Worm (Caenorhabditis elegans) whole organism, L1 larva: ENCODE data around the gene F52G3.8.

Source experiments
- efl-1 ChIP-seq, 4 experiments: fragments of 150-350 bp; optimal IDR thresholded peaks in 3 of 4; peaks in 1 of 4; 1 replicate in 1 of 4; 2 replicates in 3 of 4; lab custom pipeline; 2014; ENCODE audit warnings: missing biosample characterization in 2 of 4, missing genetic modification characterization in 2 of 4, missing genetic modification reagents in 2 of 4
- elt-2 ChIP-seq: sonication (generic microtip); optimal IDR thresholded peaks from 2 replicates; lab custom pipeline; 2016; ENCODE audit warnings: missing genetic modification characterization, mild to moderate bottlenecking, inconsistent platforms, missing compliant biosample characterization, missing genetic modification reagents
- grh-1 ChIP-seq: fragments of 200-800 bp; sonication (Bioruptor generic); IDR thresholded peaks from 2 replicates; pipeline ENCODE4 v1.3.6; 2022; ENCODE audit warnings: missing genetic modification reagents, missing genetic modification characterization, missing compliant biosample characterization
- jun-1 ChIP-seq: fragments of 150-350 bp; optimal IDR thresholded peaks from 2 replicates; lab custom pipeline; 2014; ENCODE audit warnings: missing biosample characterization, missing genetic modification reagents, missing genetic modification characterization
- nhr-12 ChIP-seq: sonication (generic microtip); optimal IDR thresholded peaks from 2 replicates; lab custom pipeline; 2017; ENCODE audit warnings: missing biosample characterization, missing genetic modification characterization
- nhr-237 ChIP-seq: fragments of 150-350 bp; optimal IDR thresholded peaks from 2 replicates; lab custom pipeline; 2014; ENCODE audit warnings: missing biosample characterization, missing genetic modification characterization
- nhr-28 ChIP-seq: fragments of 150-350 bp; optimal IDR thresholded peaks from 2 replicates; lab custom pipeline; 2014; ENCODE audit warnings: missing biosample characterization, missing genetic modification characterization
- nhr-76 ChIP-seq: sonication (generic microtip); optimal IDR thresholded peaks from 2 replicates; lab custom pipeline; 2017; ENCODE audit warnings: missing biosample characterization, missing genetic modification characterization
- pqm-1 ChIP-seq: sonication (generic microtip); optimal IDR thresholded peaks from 3 replicates; lab custom pipeline; 2017; ENCODE audit warnings: missing biosample characterization, missing genetic modification characterization
- unc-86 ChIP-seq: sonication (generic microtip); optimal IDR thresholded peaks from 2 replicates; lab custom pipeline; 2016; ENCODE audit warnings: missing genetic modification characterization, missing compliant biosample characterization
- zag-1 ChIP-seq: fragments of 150-350 bp; optimal IDR thresholded peaks from 2 replicates; lab custom pipeline; 2014; ENCODE audit warnings: missing biosample characterization, missing genetic modification characterization
- ztf-11 ChIP-seq, 2 experiments: sonication (generic microtip); optimal IDR thresholded peaks; 2 replicates each; lab custom pipeline; 2016 to 2017; ENCODE audit warnings: missing genetic modification characterization in 2 of 2, missing biosample characterization in 1 of 2, missing compliant biosample characterization in 1 of 2

DNA sequence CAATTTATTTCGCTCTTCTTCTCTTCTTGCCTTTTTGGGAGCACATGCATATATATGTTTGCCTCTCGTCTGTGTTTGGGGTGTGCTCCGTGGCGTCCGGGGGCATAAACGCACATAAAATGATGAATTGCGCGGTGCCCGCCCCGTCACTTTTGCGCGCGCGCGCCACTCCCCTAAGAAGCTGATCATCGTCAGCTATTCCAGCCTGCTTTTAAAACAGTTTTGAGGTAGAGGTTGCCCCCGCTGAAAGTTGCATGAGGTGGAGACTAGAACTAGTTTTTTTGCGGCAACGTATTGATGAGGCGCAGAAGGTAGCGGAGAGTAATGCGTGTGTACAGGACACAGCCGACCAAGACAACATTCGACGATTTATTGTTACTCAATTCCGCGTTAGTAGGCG lies 46.9 kb upstream of the F52G3.8 start:
- TF ChIP-seq ztf-11 (tag; optimal IDR thresholded peaks at IDR 0.05; lab: Kevin White, UChicago) (no peak), nhr-76 (tag; lab: Kevin White, UChicago) (no peak), nhr-12 (tag; lab: Kevin White, UChicago) (no peak), nhr-28 (tag; lab: Kevin White, UChicago) (no peak), jun-1 (tag; lab: Kevin White, UChicago) (no peak), elt-2 (tag; lab: Kevin White, UChicago) (no peak), pqm-1 (tag; lab: Kevin White, UChicago) (no peak), nhr-237 (no peak), grh-1 (GFP tag; lab: Robert Waterston, UW) (no peak), unc-86 (tag; lab: Kevin White, UChicago) (no peak), zag-1 (tag; lab: Kevin White, UChicago) (no peak), efl-1 (optimal IDR thresholded peaks at IDR 0.05; lab: Kevin White, UChicago) (no peak), efl-1 (GFP tag; optimal IDR thresholded peaks at IDR 0.05 in 1 of 2; lab: Kevin White, UChicago) (no peak)
